Worm (Caenorhabditis elegans): ENCODE results near the gene Y27F2A.8.
"Not testable (repeated sequence)": the region's sequence is repeated elsewhere in the genome, so short reads cannot be mapped to it uniquely, and the experiment has no call there.

The Y27F2A.8 gene

DNA sequence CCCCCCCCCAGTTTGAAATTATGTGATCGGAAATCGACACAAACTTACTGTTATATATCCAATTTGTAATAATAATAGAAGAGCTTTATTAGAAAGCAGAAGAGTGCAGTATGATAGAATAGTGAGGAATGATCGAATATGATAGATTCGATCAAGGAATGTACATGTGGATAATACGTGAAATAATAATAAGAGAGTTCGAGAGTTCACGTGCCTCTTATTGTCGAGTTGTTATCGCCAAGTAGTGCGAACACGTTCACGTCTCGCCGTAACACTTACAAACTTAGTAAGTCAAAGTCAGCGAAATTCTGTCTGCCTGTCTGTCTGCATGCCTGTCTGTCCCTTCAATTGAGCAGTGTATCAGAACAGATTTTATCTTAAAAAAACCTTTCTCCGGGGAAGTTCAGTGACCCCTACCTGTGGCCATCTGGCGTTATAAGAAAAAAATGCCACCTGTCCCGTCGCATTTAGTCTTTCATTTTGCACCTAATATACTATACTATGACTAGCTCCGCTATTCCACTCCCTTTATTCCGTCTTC, at the start of gene Y27F2A.8, which contains the start of gene Y27F2A.6:
Gene Y27F2A.8 (plus strand): TSS at position 491 of the 541 bp plus-strand sequence.
Gene Y27F2A.6 (minus strand): TSS at position 101 of the 541 bp plus-strand sequence.
- not testable (repeated sequence) for TF ChIP-seq B0310.2 (tag; optimal IDR thresholded peaks at IDR 0.05); flt-1 (GFP tag; IDR thresholded peaks at IDR 0.05); hnd-1 (tag; optimal IDR thresholded peaks at IDR 0.05)

DNA sequence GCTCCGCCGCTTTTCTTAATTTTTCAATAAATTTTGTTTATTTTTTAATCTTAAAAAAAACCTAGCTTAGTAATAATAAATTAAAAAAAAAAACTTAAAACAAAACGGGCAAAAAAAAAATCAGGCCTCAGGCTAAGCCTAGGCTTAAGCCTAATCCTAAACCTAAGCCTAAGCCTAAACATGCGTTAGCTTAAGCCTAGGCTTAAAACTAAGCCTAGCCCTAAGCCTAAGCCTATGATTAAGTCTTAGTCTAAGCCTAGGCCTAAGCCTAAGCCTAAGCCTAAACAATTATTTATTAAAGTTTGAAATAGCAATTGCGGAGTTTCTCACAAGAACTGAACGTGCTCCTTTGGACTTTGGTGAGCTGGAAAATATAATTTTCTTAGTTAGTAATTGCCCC, 48.3 kb upstream of the Y27F2A.8 start:
- TF ChIP-seq ceh-36 (tag; optimal IDR thresholded peaks at IDR 0.05) (peak; percentile 63), tbx-37 (GFP tag; conservative IDR thresholded peaks at IDR 0.05) (no peak)

DNA sequence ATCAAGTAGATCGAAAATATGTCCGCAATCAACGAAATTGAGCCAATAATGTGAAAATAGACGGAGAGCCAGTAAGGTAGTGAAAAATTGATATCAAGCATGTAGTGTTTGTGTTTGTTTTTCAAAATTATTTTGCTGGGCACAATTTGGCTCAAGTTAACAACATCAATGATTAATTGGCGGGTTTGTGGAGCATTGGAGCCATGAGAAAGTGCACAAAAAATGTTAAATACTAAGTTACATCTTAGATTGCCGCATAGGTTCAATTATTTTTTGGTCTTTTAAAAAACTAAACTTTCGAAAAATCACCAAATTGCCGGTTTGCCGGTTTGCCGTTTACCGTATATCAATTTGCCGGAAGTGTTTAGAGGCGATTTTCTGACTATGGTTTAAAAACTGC, 45.8 kb upstream of the Y27F2A.8 start, which contains the start of gene sri-54:
Gene sri-54 (minus strand): TSS at position 101 of the 400 bp plus-strand sequence.
- no peak for TF ChIP-seq tra-4 (tag; optimal IDR thresholded peaks at IDR 0.05)

DNA sequence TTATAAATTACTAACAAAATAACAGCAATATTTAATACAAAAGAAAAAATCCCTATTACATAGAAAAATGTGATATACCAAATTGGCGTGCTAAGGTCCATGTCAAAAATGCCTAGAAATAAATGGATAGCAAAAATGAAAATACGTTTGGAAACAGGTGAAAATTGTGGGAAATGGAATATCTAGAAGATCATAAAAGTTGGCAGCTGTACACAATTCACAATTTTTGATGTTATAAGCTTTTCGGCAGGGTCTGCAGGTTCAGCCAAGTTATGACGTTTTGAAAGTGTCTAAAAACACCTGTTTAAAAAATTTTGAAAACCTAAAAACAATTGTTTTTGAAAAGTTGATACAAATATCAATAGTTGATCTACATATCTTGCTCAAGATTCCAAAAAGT, 40.7 kb upstream of the Y27F2A.8 start, which contains the start of gene sri-42:
Gene sri-42 (minus strand): TSS at position 101 of the 400 bp plus-strand sequence.
- not testable (repeated sequence) for TF ChIP-seq sea-1 (GFP tag; conservative IDR thresholded peaks at IDR 0.05); hnd-1 (tag; optimal IDR thresholded peaks at IDR 0.05); ama-1 (optimal IDR thresholded peaks at IDR 0.05)

DNA sequence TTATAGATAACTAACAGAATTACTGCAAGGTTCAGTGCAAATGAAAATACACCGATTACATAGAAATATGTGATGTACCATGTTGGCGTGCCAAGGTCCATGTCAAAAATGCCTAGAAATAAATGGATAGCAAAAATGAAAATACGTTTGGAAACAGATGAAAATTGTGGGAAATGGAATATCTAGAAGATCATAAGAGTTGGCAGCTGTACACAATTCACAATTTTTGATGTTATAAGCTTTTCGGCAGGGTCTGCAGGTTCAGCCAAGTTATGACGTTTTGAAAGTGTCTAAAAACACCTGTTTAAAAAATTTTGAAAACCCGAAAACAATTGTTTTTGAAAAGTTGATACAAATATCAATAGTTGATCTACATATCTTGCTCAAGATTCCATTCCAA, 39.0 kb upstream of the Y27F2A.8 start, which contains the start of gene sri-43:
Gene sri-43 (minus strand): TSS at position 101 of the 400 bp plus-strand sequence.
- TF ChIP-seq ceh-13 (GFP tag; optimal IDR thresholded peaks at IDR 0.05); hmbx-1 (tag; optimal IDR thresholded peaks at IDR 0.05); B0310.2 (tag; optimal IDR thresholded peaks at IDR 0.05): not testable (repeated sequence)

DNA sequence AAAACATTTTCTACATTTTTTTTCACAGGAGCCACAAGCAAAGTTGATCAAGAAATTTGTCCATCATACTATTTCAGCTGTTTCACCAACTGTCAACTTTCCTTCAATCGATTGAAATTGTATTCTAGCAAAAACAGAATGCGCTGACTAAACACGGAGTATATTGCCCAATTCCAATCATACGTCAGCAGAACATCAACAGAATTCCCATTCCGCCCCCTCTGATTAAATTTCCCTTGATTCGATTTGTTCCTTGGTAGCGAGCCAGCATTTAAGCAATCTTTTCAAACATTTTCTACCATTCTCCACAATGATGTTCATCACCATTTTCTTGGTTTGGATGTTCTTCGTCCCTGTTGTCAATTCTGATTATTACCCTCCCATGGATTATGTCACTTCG, 37.7 kb upstream of the Y27F2A.8 start, which contains the start of gene T10D4.15:
Gene T10D4.15 (plus strand): TSS at position 301 of the 400 bp plus-strand sequence.
- no peak for TF ChIP-seq B0310.2 (tag; optimal IDR thresholded peaks at IDR 0.05)

DNA sequence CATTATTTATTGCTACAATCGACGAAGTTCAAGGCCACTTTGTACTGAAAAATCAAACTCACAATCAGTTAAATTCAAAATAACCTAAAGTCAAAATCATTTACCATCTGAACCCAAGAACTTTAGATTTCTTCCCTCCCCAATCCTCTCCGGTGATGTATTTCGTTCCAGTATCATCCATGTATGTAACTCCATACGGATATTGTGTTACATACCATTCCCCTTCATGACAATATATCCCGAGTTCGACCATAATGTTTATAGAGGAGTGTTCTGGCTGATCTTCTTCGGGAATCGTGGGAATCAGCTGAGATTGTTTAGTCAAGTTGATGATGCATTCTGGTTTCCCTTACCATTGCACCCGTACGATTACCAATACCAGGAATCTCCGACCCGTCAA, 35.2 kb upstream of the Y27F2A.8 start:
- TF ChIP-seq ets-7 (tag; optimal IDR thresholded peaks at IDR 0.05), result no peak
- no peak for TF ChIP-seq tbx-11 (GFP tag; IDR thresholded peaks at IDR 0.05)
- TF ChIP-seq hmbx-1 (tag; optimal IDR thresholded peaks at IDR 0.05), result no peak
- TF ChIP-seq ama-1 (optimal IDR thresholded peaks at IDR 0.05), result no peak
- no peak for TF ChIP-seq ceh-13 (GFP tag; optimal IDR thresholded peaks at IDR 0.05)
- TF ChIP-seq flt-1 (GFP tag; IDR thresholded peaks at IDR 0.05), result no peak
- no peak for TF ChIP-seq tra-4 (tag; optimal IDR thresholded peaks at IDR 0.05)
- TF ChIP-seq B0310.2 (tag; optimal IDR thresholded peaks at IDR 0.05), result no peak
- TF ChIP-seq hmg-4 (GFP tag; optimal IDR thresholded peaks at IDR 0.05), result no peak

DNA sequence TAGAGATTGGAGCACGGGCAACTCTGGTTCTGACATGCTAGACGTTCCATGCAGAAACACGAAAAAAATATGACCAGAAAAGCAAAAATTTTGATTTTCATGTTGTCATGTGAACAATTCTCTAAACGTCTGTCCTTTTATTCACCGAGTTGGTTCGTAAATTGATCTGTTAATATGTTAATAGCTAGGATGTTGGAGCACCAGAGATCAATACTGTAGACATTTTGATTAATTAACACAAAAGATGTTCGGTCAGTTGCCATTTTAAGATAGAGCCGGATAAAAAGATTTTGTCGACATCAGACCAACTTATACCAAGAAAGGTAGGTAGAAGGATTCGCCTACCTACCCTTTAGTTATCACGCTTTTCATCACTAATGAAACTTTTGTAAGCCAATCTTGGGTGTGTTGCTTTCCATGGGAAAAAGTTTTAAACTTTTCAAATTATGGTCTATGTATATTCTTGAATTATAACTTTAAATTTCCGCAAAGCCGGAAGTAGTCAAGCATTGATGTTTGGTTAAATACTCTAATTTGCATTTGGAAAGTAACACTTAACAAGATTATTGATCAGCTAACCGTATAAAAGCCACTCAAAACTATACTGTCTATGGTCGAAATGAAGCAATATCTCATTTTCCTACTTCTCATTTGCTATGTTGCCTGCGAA, 33.9 kb upstream of the Y27F2A.8 start, which contains the start of the genes T10D4.11 and T10D4.1:
Gene T10D4.11 (minus strand): TSS at position 101 of the 670 bp plus-strand sequence.
Gene T10D4.1 (plus strand): TSS at position 620 of the 670 bp plus-strand sequence.
- no peak for TF ChIP-seq flt-1 (GFP tag; IDR thresholded peaks at IDR 0.05)
- TF ChIP-seq ama-1 (optimal IDR thresholded peaks at IDR 0.05), result no peak
- TF ChIP-seq F13C5.2 (tag; optimal IDR thresholded peaks at IDR 0.05), result no peak
- no peak for TF ChIP-seq tbx-11 (GFP tag; IDR thresholded peaks at IDR 0.05)
- TF ChIP-seq B0310.2 (tag; optimal IDR thresholded peaks at IDR 0.05), result no peak
- no peak for TF ChIP-seq tra-4 (tag; optimal IDR thresholded peaks at IDR 0.05)
- no peak for TF ChIP-seq hmbx-1 (tag; optimal IDR thresholded peaks at IDR 0.05)
- no peak for TF ChIP-seq hmg-4 (GFP tag; optimal IDR thresholded peaks at IDR 0.05)
- no peak for TF ChIP-seq scrt-1 (GFP tag; IDR thresholded peaks at IDR 0.05)
- no peak for TF ChIP-seq pes-1 (GFP tag; IDR thresholded peaks at IDR 0.05)
- TF ChIP-seq hnd-1 (tag; optimal IDR thresholded peaks at IDR 0.05), result no peak
- TF ChIP-seq ceh-36 (tag; optimal IDR thresholded peaks at IDR 0.05), result no peak
- TF ChIP-seq ets-7 (tag; optimal IDR thresholded peaks at IDR 0.05), result no peak
- no peak for TF ChIP-seq ceh-13 (GFP tag; optimal IDR thresholded peaks at IDR 0.05)
- TF ChIP-seq aly-1 (tag; optimal IDR thresholded peaks at IDR 0.05), result no peak
- no peak for TF ChIP-seq sea-1 (GFP tag; conservative IDR thresholded peaks at IDR 0.05)
- no peak for TF ChIP-seq tbx-37 (GFP tag; conservative IDR thresholded peaks at IDR 0.05)

DNA sequence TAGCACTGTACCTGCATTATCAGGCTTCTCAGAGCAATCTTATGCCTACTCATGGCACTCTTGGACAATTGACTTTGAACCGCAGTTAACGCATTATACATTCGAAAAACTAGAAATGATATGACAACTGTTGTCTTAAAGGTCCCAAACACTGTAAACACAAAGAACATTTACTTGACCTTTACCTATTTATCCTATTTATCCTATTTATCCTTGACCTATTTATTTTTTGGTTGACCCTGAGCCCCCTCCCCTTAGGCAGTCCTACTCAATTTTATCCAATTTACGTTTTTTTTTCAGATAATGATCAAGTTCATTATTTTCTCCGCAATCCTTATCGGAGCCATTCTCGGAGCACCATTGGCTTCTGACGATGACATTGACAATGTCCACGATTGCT, 32.0 kb upstream of the Y27F2A.8 start, which contains the start of the genes T10D4.14 and T10D4.19:
Gene T10D4.14 (minus strand): TSS at position 101 of the 400 bp plus-strand sequence.
Gene T10D4.19 (plus strand): TSS at position 304 of the 400 bp plus-strand sequence.
- TF ChIP-seq hmbx-1 (tag; optimal IDR thresholded peaks at IDR 0.05), result no peak
- no peak for TF ChIP-seq ets-7 (tag; optimal IDR thresholded peaks at IDR 0.05)
- no peak for TF ChIP-seq scrt-1 (GFP tag; IDR thresholded peaks at IDR 0.05)
- TF ChIP-seq aly-1 (tag; optimal IDR thresholded peaks at IDR 0.05), result no peak
- no peak for TF ChIP-seq sea-1 (GFP tag; conservative IDR thresholded peaks at IDR 0.05)
- TF ChIP-seq tra-4 (tag; optimal IDR thresholded peaks at IDR 0.05), result no peak

All from whole organism, early embryonic.